Worm (Caenorhabditis elegans) whole organism, young adult: ENCODE data around the gene klp-20.

Experiments
- ceh-100 ChIP-seq: fragments of 200-800 bp; sonication (Bioruptor generic); IDR thresholded peaks from 2 replicates; pipeline ENCODE4 v1.3.6; 2022; ENCODE audit warnings: missing genetic modification reagents, missing genetic modification characterization, missing compliant biosample characterization
- dox-1 ChIP-seq: fragments of 200-800 bp; sonication (Bioruptor generic); IDR thresholded peaks from 2 replicates; pipeline ENCODE4 v1.3.6; 2022; ENCODE audit warnings: missing genetic modification reagents, missing genetic modification characterization, missing compliant biosample characterization
- fkh-3 ChIP-seq: sonication (generic microtip); optimal IDR thresholded peaks from 2 replicates; lab custom pipeline; 2016; ENCODE audit warnings: mild to moderate bottlenecking, missing genetic modification characterization, missing compliant biosample characterization
- let-526 ChIP-seq: fragments of 200-800 bp; sonication (Bioruptor generic); IDR thresholded peaks from 2 replicates; pipeline ENCODE4 v1.3.6; 2022; ENCODE audit warnings: missing genetic modification reagents, missing genetic modification characterization, missing compliant biosample characterization
- lir-1 ChIP-seq: fragments of 200-800 bp; sonication (Bioruptor generic); conservative IDR thresholded peaks from 2 replicates; pipeline ENCODE4 v1.3.6; 2022; ENCODE audit warnings: missing genetic modification reagents, missing genetic modification characterization, missing compliant biosample characterization
- snpc-4 ChIP-seq, 5 experiments: fragments of 150-350 bp in 1 of 5; sonication (generic microtip) in 4 of 5; optimal IDR thresholded peaks; 2 replicates each; lab custom pipeline; 2014 to 2018; ENCODE audit warnings: missing genetic modification characterization in 5 of 5, missing biosample characterization in 3 of 5, antibody characterized with exemption in 2 of 5, mild to moderate bottlenecking in 2 of 5, missing compliant biosample characterization in 2 of 5, missing genotype in 2 of 5, moderate library complexity in 2 of 5, missing genetic modification reagents in 1 of 5

ce11 chrIII:182080-182479 lies 27.7 kb upstream of the klp-20 start, which contains the start of gene F40G9.15:
- TF ChIP-seq ceh-100 (GFP tag; lab: Robert Waterston, UW) (no peak), fkh-3 (tag; lab: Kevin White, UChicago) (no peak), dox-1 (GFP tag; lab: Robert Waterston, UW) (no peak), lir-1 (GFP tag; lab: Robert Waterston, UW) (no peak), let-526 (GFP tag; lab: Robert Waterston, UW) (no peak), snpc-4 (GFP tag; optimal IDR thresholded peaks at IDR 0.05; lab: Kevin White, UChicago) (no peak), snpc-4 (tag; optimal IDR thresholded peaks at IDR 0.05; lab: Kevin White, UChicago) (no peak)
